Fruit fly (Drosophila melanogaster): ENCODE data around the gene spo.

dm6 chr3L:5641120-5641519, 48.7 kb upstream of the spo start:
- TF ChIP-seq br (GFP tag; optimal IDR thresholded peaks at IDR 0.05) (no peak), psq (GFP tag; optimal IDR thresholded peaks at IDR 0.05) (no peak), usp (GFP tag; optimal IDR thresholded peaks at IDR 0.05) (no peak), foxo (GFP tag; optimal IDR thresholded peaks at IDR 0.05) (no peak), OdsH (GFP tag; optimal IDR thresholded peaks at IDR 0.05) (no peak), dmrt93B (GFP tag; optimal IDR thresholded peaks at IDR 0.05) (no peak)
